Worm (Caenorhabditis elegans) whole organism, young adult: Measurements from ENCODE around the gene myrf-1.

ENCODE experiments used
- C06A6.2 ChIP-seq: fragments of 200-800 bp; sonication (Bioruptor generic); conservative IDR thresholded peaks from 2 replicates; pipeline ENCODE4 v1.3.6; 2022; ENCODE audit warnings: missing genetic modification characterization, missing compliant biosample characterization
- atf-7 ChIP-seq: sonication (generic microtip); optimal IDR thresholded peaks from 2 replicates; lab custom pipeline; 2017; ENCODE audit warnings: mild to moderate bottlenecking, missing genetic modification characterization, missing compliant biosample characterization
- ets-4 ChIP-seq: fragments of 200-800 bp; sonication (Bioruptor generic); optimal IDR thresholded peaks from 2 replicates; lab custom pipeline; 2018; ENCODE audit warnings: mild to moderate bottlenecking, missing genetic modification characterization, missing compliant biosample characterization

- TF ChIP-seq atf-7 (tag; lab: Kevin White, UChicago) (no peak), ets-4 (GFP tag; lab: Kevin White, UChicago) (no peak), C06A6.2 (no peak)
Measured at ce11 chrII:10486738-10487137, 15.6 kb downstream of the myrf-1 start, which contains the start of gene ZK666.15.
